Worm (Caenorhabditis elegans) whole organism, young adult: ENCODE results near the gene T02H6.3.

ENCODE experiments used
- C17E4.6 ChIP-seq: fragments of 200-800 bp; sonication (Bioruptor generic); IDR thresholded peaks from 2 replicates; pipeline ENCODE4 v1.3.6; 2022; ENCODE audit warnings: missing genetic modification reagents, missing genetic modification characterization, missing compliant biosample characterization
- D2030.7 ChIP-seq: fragments of 200-800 bp; sonication (Bioruptor generic); IDR thresholded peaks from 2 replicates; pipeline ENCODE4 v1.3.6; 2022; ENCODE audit warnings: missing genetic modification reagents, missing genetic modification characterization, missing compliant biosample characterization
- F10E7.11 ChIP-seq: sonication (generic microtip); optimal IDR thresholded peaks from 2 replicates; lab custom pipeline; 2017; ENCODE audit warnings: mild to moderate bottlenecking, missing genetic modification characterization, moderate library complexity, missing compliant biosample characterization
- F33H1.4 ChIP-seq: fragments of 200-800 bp; sonication (Bioruptor generic); IDR thresholded peaks from 2 replicates; pipeline ENCODE4 v1.3.6; 2022; ENCODE audit warnings: missing genetic modification reagents, missing genetic modification characterization, missing compliant biosample characterization
- F37B4.10 ChIP-seq: fragments of 200-800 bp; sonication (Bioruptor generic); IDR thresholded peaks from 2 replicates; pipeline ENCODE4 v1.3.6; 2022; ENCODE audit warnings: missing genetic modification characterization, missing compliant biosample characterization
- F57C9.4 ChIP-seq: sonication (generic microtip); optimal IDR thresholded peaks from 2 replicates; lab custom pipeline; 2017; ENCODE audit warnings: mild to moderate bottlenecking, missing genetic modification characterization, missing compliant biosample characterization
- K12H6.12 ChIP-seq: fragments of 200-800 bp; sonication (Bioruptor generic); optimal IDR thresholded peaks from 2 replicates; lab custom pipeline; 2018; ENCODE audit warnings: mild to moderate bottlenecking, missing genetic modification characterization, missing compliant biosample characterization
- Y67H2A.10 ChIP-seq: fragments of 200-800 bp; sonication (Bioruptor generic); conservative IDR thresholded peaks from 2 replicates; pipeline ENCODE4 v1.3.6; 2022; ENCODE audit warnings: missing genetic modification reagents, missing genetic modification characterization, missing compliant biosample characterization
- ama-1 ChIP-seq, 3 experiments: fragments of 150-350 bp in 1 of 3; sonication (generic microtip) in 2 of 3; optimal IDR thresholded peaks; 2 replicates each; lab custom pipeline; 2014 to 2018; ENCODE audit warnings: missing biosample characterization in 2 of 3, missing genetic modification characterization in 2 of 3, missing genetic modification reagents in 2 of 3
- aptf-2 ChIP-seq: fragments of 200-800 bp; sonication (Bioruptor generic); conservative IDR thresholded peaks from 2 replicates; pipeline ENCODE4 v1.3.6; 2022; ENCODE audit warnings: missing genetic modification reagents, missing genetic modification characterization, missing compliant biosample characterization
- attf-3 ChIP-seq: fragments of 200-800 bp; sonication (Bioruptor generic); conservative IDR thresholded peaks from 2 replicates; pipeline ENCODE4 v1.3.6; 2022; ENCODE audit warnings: missing genetic modification reagents, missing genetic modification characterization, missing compliant biosample characterization
- attf-6 ChIP-seq: fragments of 200-800 bp; sonication (Bioruptor generic); IDR thresholded peaks from 2 replicates; pipeline ENCODE4 v1.3.6; 2022; ENCODE audit warnings: missing genetic modification reagents, missing genetic modification characterization, missing compliant biosample characterization
- bed-1 ChIP-seq: fragments of 200-800 bp; sonication (Bioruptor generic); IDR thresholded peaks from 2 replicates; pipeline ENCODE4 v1.3.6; 2022; ENCODE audit warnings: missing genetic modification reagents, missing genetic modification characterization, missing compliant biosample characterization
- cebp-1 ChIP-seq, 2 experiments: fragments of 200-800 bp in 1 of 2; sonication (Bioruptor generic) in 1 of 2; sonication (generic microtip) in 1 of 2; IDR thresholded peaks in 1 of 2; optimal IDR thresholded peaks in 1 of 2; 2 replicates each; pipeline versions ENCODE4 v1.3.6 to Lab custom; 2017 to 2022; ENCODE audit warnings: missing compliant biosample characterization in 2 of 2, missing genetic modification characterization in 2 of 2, mild to moderate bottlenecking in 1 of 2, missing genetic modification reagents in 1 of 2, moderate library complexity in 1 of 2
- ceh-40 ChIP-seq: fragments of 200-800 bp; sonication (Bioruptor generic); IDR thresholded peaks from 2 replicates; pipeline ENCODE4 v1.3.6; 2022; ENCODE audit warnings: missing genetic modification characterization, missing compliant biosample characterization
- ceh-91 ChIP-seq: fragments of 200-800 bp; sonication (Bioruptor generic); IDR thresholded peaks from 2 replicates; pipeline ENCODE4 v1.3.6; 2022; ENCODE audit warnings: missing genetic modification reagents, missing genetic modification characterization, missing compliant biosample characterization
- egl-44 ChIP-seq: fragments of 200-800 bp; sonication (Bioruptor generic); IDR thresholded peaks from 2 replicates; pipeline ENCODE4 v1.3.6; 2022; ENCODE audit warnings: missing genetic modification reagents, missing genetic modification characterization, missing compliant biosample characterization
- egrh-3 ChIP-seq: fragments of 200-800 bp; sonication (Bioruptor generic); IDR thresholded peaks from 2 replicates; pipeline ENCODE4 v1.3.6; 2022; ENCODE audit warnings: missing genetic modification reagents, missing genetic modification characterization, missing compliant biosample characterization
- lin-26 ChIP-seq: fragments of 200-800 bp; sonication (Bioruptor generic); IDR thresholded peaks from 2 replicates; pipeline ENCODE4 v1.3.6; 2022; ENCODE audit warnings: missing genetic modification reagents, missing genetic modification characterization, missing compliant biosample characterization
- lin-54 ChIP-seq: fragments of 200-800 bp; sonication (Bioruptor generic); optimal IDR thresholded peaks from 2 replicates; lab custom pipeline; 2018; ENCODE audit warnings: mild to moderate bottlenecking, missing genetic modification characterization, missing compliant biosample characterization
- lsy-27 ChIP-seq: sonication (generic microtip); optimal IDR thresholded peaks from 2 replicates; lab custom pipeline; 2017; ENCODE audit warnings: missing genetic modification characterization, mild to moderate bottlenecking, missing compliant biosample characterization, antibody characterized with exemption, missing genotype, borderline replicate concordance; ENCODE audit not compliant: insufficient read depth
- madf-6 ChIP-seq: fragments of 200-800 bp; sonication (Bioruptor generic); IDR thresholded peaks from 2 replicates; pipeline ENCODE4 v1.3.6; 2022; ENCODE audit warnings: missing genetic modification reagents, missing genetic modification characterization, missing compliant biosample characterization
- mel-28 ChIP-seq: sonication (generic microtip); optimal IDR thresholded peaks from 2 replicates; lab custom pipeline; 2016; ENCODE audit warnings: borderline replicate concordance, mild to moderate bottlenecking, missing genetic modification characterization, missing compliant biosample characterization
- mxl-1 ChIP-seq: sonication (generic microtip); optimal IDR thresholded peaks from 2 replicates; lab custom pipeline; 2016; ENCODE audit warnings: missing genetic modification characterization, missing compliant biosample characterization
- nfya-1 ChIP-seq: sonication (generic microtip); optimal IDR thresholded peaks from 2 replicates; lab custom pipeline; 2017; ENCODE audit warnings: antibody characterized with exemption, missing compliant biosample characterization, missing genetic modification characterization, borderline replicate concordance; ENCODE audit not compliant: insufficient read depth
- nfya-2 ChIP-seq: fragments of 200-800 bp; sonication (Bioruptor generic); IDR thresholded peaks from 2 replicates; pipeline ENCODE4 v1.3.6; 2022; ENCODE audit warnings: missing genetic modification reagents, missing genetic modification characterization, missing compliant biosample characterization
- nhr-179 ChIP-seq: sonication (generic microtip); optimal IDR thresholded peaks from 2 replicates; lab custom pipeline; 2016; ENCODE audit warnings: mild to moderate bottlenecking, missing genetic modification characterization, missing compliant biosample characterization
- nhr-90 ChIP-seq: sonication (generic microtip); optimal IDR thresholded peaks from 2 replicates; lab custom pipeline; 2016; ENCODE audit warnings: missing genotype, mild to moderate bottlenecking, missing genetic modification characterization, missing compliant biosample characterization
- pbrm-1 ChIP-seq: fragments of 200-800 bp; sonication (Bioruptor generic); IDR thresholded peaks from 2 replicates; pipeline ENCODE4 v1.3.6; 2022; ENCODE audit warnings: missing genetic modification reagents, missing genetic modification characterization, missing compliant biosample characterization
- rcor-1 ChIP-seq: fragments of 200-800 bp; sonication (Bioruptor generic); IDR thresholded peaks from 2 replicates; pipeline ENCODE4 v1.3.6; 2022; ENCODE audit warnings: missing genetic modification reagents, missing genetic modification characterization, missing compliant biosample characterization
- unc-130 ChIP-seq: sonication (generic microtip); optimal IDR thresholded peaks from 2 replicates; lab custom pipeline; 2016; ENCODE audit warnings: missing genetic modification reagents, missing genetic modification characterization, missing compliant biosample characterization
- zfh-2 ChIP-seq: fragments of 200-800 bp; sonication (Bioruptor generic); conservative IDR thresholded peaks from 2 replicates; pipeline ENCODE4 v1.3.6; 2022; ENCODE audit warnings: missing genetic modification reagents, missing genetic modification characterization, missing compliant biosample characterization
- ztf-25 ChIP-seq: fragments of 200-800 bp; sonication (Bioruptor generic); IDR thresholded peaks from 2 replicates; pipeline ENCODE4 v1.3.6; 2022; ENCODE audit warnings: missing genetic modification reagents, missing genetic modification characterization, missing compliant biosample characterization
- ztf-6 ChIP-seq: fragments of 200-800 bp; sonication (Bioruptor generic); IDR thresholded peaks from 2 replicates; pipeline ENCODE4 v1.3.6; 2022; ENCODE audit warnings: missing genetic modification reagents, missing genetic modification characterization, missing compliant biosample characterization

Gene T02H6.3

ce11 chrII:698453-698852, 6.8 kb downstream of the T02H6.3 start:
- TF ChIP-seq lin-26 (0 out of 2 replicates have a peak, but pooled peaks have one; percentile 11), attf-6 (0 out of 2 replicates have a peak, but pooled peaks have one; percentile 45), F37B4.10 (GFP tag; lab: Robert Waterston, UW) (0 out of 2 replicates have a peak, but pooled peaks have one; percentile 44), F33H1.4 (GFP tag; lab: Robert Waterston, UW) (peak; percentile 64; the same call in 1 of the 2 replicates), aptf-2 (GFP tag; lab: Robert Waterston, UW) (peak; percentile 21; the same call in 1 of the 2 replicates), ztf-25 (0 out of 2 replicates have a peak, but pooled peaks have one; percentile 12), madf-6 (0 out of 2 replicates have a peak, but pooled peaks have one; percentile 36), ceh-91 (GFP tag; lab: Robert Waterston, UW) (peak; percentile 44), D2030.7 (GFP tag; lab: Robert Waterston, UW) (peak; percentile 18; the same call in 1 of the 2 replicates), egrh-3 (GFP tag; lab: Robert Waterston, UW) (peak; percentile 50; the same call in 1 of the 2 replicates)

- no peak for TF ChIP-seq ama-1 (optimal IDR thresholded peaks at IDR 0.05; lab: Kevin White, UChicago)
- TF ChIP-seq ama-1 (GFP tag; optimal IDR thresholded peaks at IDR 0.05; lab: Kevin White, UChicago), result no peak
- TF ChIP-seq bed-1 (GFP tag; lab: Robert Waterston, UW), result no peak
- no peak for TF ChIP-seq nhr-90
- TF ChIP-seq lin-26, result no peak
- no peak for TF ChIP-seq egrh-3 (GFP tag; lab: Robert Waterston, UW)
These were observed 9.3 kb downstream of the T02H6.3 start, which contains the start of gene T02H6.11 for ce11 chrII:701025-701370. T02H6.11 (minus strand) TSS chrII:701125.

ce11 chrII:701371-702139, 9.9 kb downstream of the T02H6.3 start, which contains the start of gene thoc-1:
thoc-1 (plus strand) TSS chrII:702107.
- TF ChIP-seq attf-3 (GFP tag; lab: Robert Waterston, UW), result peak; percentile 85
- TF ChIP-seq lin-54 (GFP tag; lab: Kevin White, UChicago), result no peak

ce11 chrII:709081-709480, 17.4 kb downstream of the T02H6.3 start, which contains the start of gene T02H6.1:
T02H6.1 (plus strand) TSS chrII:709381.
- TF ChIP-seq Y67H2A.10 (GFP tag; lab: Robert Waterston, UW) (no peak), mel-28 (no peak), C17E4.6 (no peak), mxl-1 (tag; lab: Kevin White, UChicago) (no peak), rcor-1 (no peak), F10E7.11 (tag; lab: Kevin White, UChicago) (no peak), nfya-1 (no peak), ceh-40 (GFP tag; lab: Robert Waterston, UW) (no peak)

- TF ChIP-seq egl-44 (GFP tag; lab: Robert Waterston, UW) (no peak), cebp-1 (GFP tag; IDR thresholded peaks at IDR 0.05; lab: Robert Waterston, UW) (no peak), cebp-1 (tag; optimal IDR thresholded peaks at IDR 0.05; lab: Kevin White, UChicago) (peak; percentile 19)
These were observed 30.3 kb downstream of the T02H6.3 start for ce11 chrII:721931-722330.

ce11 chrII:723488-723887, 31.8 kb downstream of the T02H6.3 start, which contains the start of gene rfip-2:
rfip-2 (plus strand) TSS chrII:723788.
- no peak for TF ChIP-seq C17E4.6
- no peak for TF ChIP-seq ztf-6
- TF ChIP-seq pbrm-1 (GFP tag; lab: Robert Waterston, UW), result no peak
- no peak for TF ChIP-seq ztf-25
- no peak for TF ChIP-seq nhr-179 (tag; lab: Kevin White, UChicago)
- TF ChIP-seq K12H6.12 (tag; lab: Kevin White, UChicago), result no peak
- no peak for TF ChIP-seq lsy-27
- no peak for TF ChIP-seq zfh-2 (GFP tag; lab: Robert Waterston, UW)
- no peak for TF ChIP-seq unc-130 (GFP tag; lab: Kevin White, UChicago)
- no peak for TF ChIP-seq nfya-2
- no peak for TF ChIP-seq F33H1.4 (GFP tag; lab: Robert Waterston, UW)
- no peak for TF ChIP-seq F57C9.4 (tag; lab: Kevin White, UChicago)
